Fruit fly (Drosophila melanogaster): ENCODE measurements around the gene MED20.
A peak's percentile ranks its signal among the peaks of the same experiment; 100 is the strongest.

MED20 gene

DNA sequence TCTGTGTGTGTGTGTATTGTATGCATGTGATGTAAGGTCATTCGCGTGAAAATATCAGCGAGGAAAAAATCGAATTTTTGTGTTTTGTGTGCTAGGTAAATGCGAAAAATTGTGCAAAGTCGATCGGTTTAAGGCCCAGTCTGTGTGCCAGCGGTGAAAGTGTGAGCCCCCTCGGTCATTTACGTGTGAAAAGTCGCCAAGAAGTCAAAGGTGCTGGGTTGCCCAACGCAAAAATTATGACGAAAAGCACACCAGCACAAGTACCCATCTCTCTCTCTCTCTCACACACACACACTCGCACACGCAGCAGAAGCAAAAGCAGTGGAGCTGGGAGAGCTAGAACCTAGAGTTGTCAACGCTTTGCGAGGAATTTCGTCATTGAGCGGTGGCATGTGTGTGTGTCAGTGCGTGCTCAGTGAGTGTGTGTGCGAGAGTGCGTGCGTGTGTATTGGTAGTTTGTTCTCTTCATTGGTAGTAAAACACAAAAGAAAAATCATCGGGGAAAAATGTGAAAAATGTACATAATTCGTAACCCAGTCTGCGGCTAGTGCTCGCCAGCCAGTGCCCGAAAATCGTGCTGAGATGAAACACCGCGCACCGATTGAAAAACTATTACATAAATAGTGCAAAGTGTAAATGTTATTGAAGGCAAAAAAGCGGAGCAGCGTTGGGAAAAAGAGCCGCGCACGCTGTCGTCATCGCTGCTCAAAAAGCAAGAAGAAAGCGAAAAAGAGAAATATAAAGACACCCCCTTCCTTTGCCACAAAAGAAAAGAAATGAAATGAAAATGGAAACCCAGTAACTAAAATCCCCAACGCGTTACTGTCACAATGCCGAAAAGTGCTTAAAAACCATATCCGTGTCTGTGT lies 11.0 kb upstream of the MED20 start (continued):
- TF ChIP-seq nerfin-2 (GFP tag; IDR thresholded peaks at IDR 0.05; ENCODE audit: partially characterized antibody) = no peak
- no peak for TF ChIP-seq slou (GFP tag; optimal IDR thresholded peaks at IDR 0.05)
- TF ChIP-seq zfh1 (GFP tag; IDR thresholded peaks at IDR 0.05) = no peak
- no peak for TF ChIP-seq tll (GFP tag; optimal IDR thresholded peaks at IDR 0.05)
- TF ChIP-seq Hmr (GFP tag; optimal IDR thresholded peaks at IDR 0.05) = no peak
- no peak for TF ChIP-seq CG3065 (GFP tag; optimal IDR thresholded peaks at IDR 0.05)
- TF ChIP-seq ttk (GFP tag; IDR thresholded peaks at IDR 0.05) = no peak
- peak; percentile 41 for TF ChIP-seq CG18599 (GFP tag; optimal IDR thresholded peaks at IDR 0.05)
- TF ChIP-seq ato (GFP tag; IDR thresholded peaks at IDR 0.05; ENCODE audit: partially characterized antibody) = no peak
- no peak for TF ChIP-seq CG15073 (GFP tag; optimal IDR thresholded peaks at IDR 0.05)
- no peak for TF ChIP-seq CG3726 (GFP tag; IDR thresholded peaks at IDR 0.05)
- no peak for TF ChIP-seq CG6272 (GFP tag; IDR thresholded peaks at IDR 0.05)
- peak; percentile 24; the same call in 1 of the 2 replicates for TF ChIP-seq chm (GFP tag; IDR thresholded peaks at IDR 0.05)
- no peak for TF ChIP-seq CG14667 (GFP tag; IDR thresholded peaks at IDR 0.05)
- TF ChIP-seq CG10147 (GFP tag; optimal IDR thresholded peaks at IDR 0.05) = no peak
- no peak for TF ChIP-seq CG8944 (GFP tag; optimal IDR thresholded peaks at IDR 0.05)
- TF ChIP-seq sisA (GFP tag; IDR thresholded peaks at IDR 0.05) = no peak
- no peak for TF ChIP-seq wdn (GFP tag; IDR thresholded peaks at IDR 0.05)
- TF ChIP-seq E2f2 (GFP tag; IDR thresholded peaks at IDR 0.05) = no peak
- no peak; the same call in 2 of the 3 replicates for TF ChIP-seq z (GFP tag; IDR thresholded peaks at IDR 0.05)
- peak; percentile 65 for TF ChIP-seq Med (GFP tag)
- no peak for TF ChIP-seq al (GFP tag; IDR thresholded peaks at IDR 0.05)
- TF ChIP-seq cad (GFP tag; optimal IDR thresholded peaks at IDR 0.05) = no peak
- TF ChIP-seq fd102C (GFP tag; optimal IDR thresholded peaks at IDR 0.05) = no peak
- TF ChIP-seq CG4328 (GFP tag; optimal IDR thresholded peaks at IDR 0.05) = no peak
- TF ChIP-seq CG3847 (GFP tag; IDR thresholded peaks at IDR 0.05) = no peak
- TF ChIP-seq CG7745 (tag; optimal IDR thresholded peaks at IDR 0.05) = no peak
- TF ChIP-seq pnt (GFP tag; optimal IDR thresholded peaks at IDR 0.05) = no peak
- 0 out of 2 replicates have a peak, but pooled peaks have one; percentile 31 for TF ChIP-seq slbo (GFP tag; IDR thresholded peaks at IDR 0.05)
- TF ChIP-seq crol (GFP tag; IDR thresholded peaks at IDR 0.05) = no peak
- no peak for TF ChIP-seq Hr51 (GFP tag; optimal IDR thresholded peaks at IDR 0.05)
- no peak for TF ChIP-seq Abd-B (GFP tag; optimal IDR thresholded peaks at IDR 0.05)
- no peak for TF ChIP-seq CG17802 (tag; optimal IDR thresholded peaks at IDR 0.05)
- no peak for TF ChIP-seq salm (tag; optimal IDR thresholded peaks at IDR 0.05)
- TF ChIP-seq rib (GFP tag; IDR thresholded peaks at IDR 0.05) = no peak
- TF ChIP-seq CG11247 (GFP tag; IDR thresholded peaks at IDR 0.05) = no peak
- no peak for TF ChIP-seq CG2875 (GFP tag; optimal IDR thresholded peaks at IDR 0.05)
- no peak for TF ChIP-seq Ravus (GFP tag; IDR thresholded peaks at IDR 0.05)
- no peak for TF ChIP-seq CG17912 (GFP tag; optimal IDR thresholded peaks at IDR 0.05)
- TF ChIP-seq trh (GFP tag; optimal IDR thresholded peaks at IDR 0.05) = no peak
- TF ChIP-seq zen (tag; optimal IDR thresholded peaks at IDR 0.05) = no peak
- TF ChIP-seq en (GFP tag; optimal IDR thresholded peaks at IDR 0.05) = no peak
- TF ChIP-seq lola (GFP tag; optimal IDR thresholded peaks at IDR 0.05) = peak in 1 of 3 experiments; percentile 93
- no peak for TF ChIP-seq CG3838 (GFP tag; optimal IDR thresholded peaks at IDR 0.05)
- peak; percentile 64 for TF ChIP-seq Drgx (GFP tag; IDR thresholded peaks at IDR 0.05)
- TF ChIP-seq CG32767 (GFP tag; IDR thresholded peaks at IDR 0.05) = no peak
- TF ChIP-seq Dip2 (GFP tag; IDR thresholded peaks at IDR 0.05) = no peak
- TF ChIP-seq YL-1 (GFP tag; optimal IDR thresholded peaks at IDR 0.05) = peak; percentile 68
- TF ChIP-seq p53 (GFP tag; optimal IDR thresholded peaks at IDR 0.05) = no peak

Measured in whole organism, embryonic.